Fruit fly (Drosophila melanogaster) whole organism, embryonic: ENCODE data around the gene beta4GalT7.

ENCODE experiments used
- Ada2b ChIP-seq: fragments of 200-800 bp; sonication (Bioruptor generic); IDR thresholded peaks from 2 replicates; pipeline ENCODE4 v1.3.6; 2022; ENCODE audit warnings: missing biosample characterization, missing genetic modification characterization
- CG10147 ChIP-seq: fragments of 200-800 bp; sonication (Bioruptor generic); optimal IDR thresholded peaks from 2 replicates; lab custom pipeline; 2019; ENCODE audit warnings: missing biosample characterization, mild to moderate bottlenecking, missing genetic modification characterization, moderate library complexity
- CG10366 ChIP-seq: fragments of 200-800 bp; sonication (Bioruptor generic); IDR thresholded peaks from 2 replicates; pipeline ENCODE4 v1.3.6; 2022; ENCODE audit warnings: missing biosample characterization, missing genetic modification characterization
- CG10431 ChIP-seq: fragments of 200-800 bp; sonication (Bioruptor generic); optimal IDR thresholded peaks from 3 replicates; lab custom pipeline; 2018; ENCODE audit warnings: missing biosample characterization, mild to moderate bottlenecking, missing genetic modification characterization
- CG10959 ChIP-seq: fragments of 200-800 bp; sonication (Bioruptor generic); IDR thresholded peaks from 2 replicates; pipeline ENCODE4 v1.3.6; 2022; ENCODE audit warnings: missing biosample characterization, missing genetic modification characterization
- CG11398 ChIP-seq: fragments of 200-800 bp; sonication (Bioruptor generic); optimal IDR thresholded peaks from 2 replicates; lab custom pipeline; 2016; ENCODE audit warnings: missing biosample characterization, missing genetic modification characterization
- CG13287 ChIP-seq: fragments of 200-800 bp; sonication (Bioruptor generic); IDR thresholded peaks from 2 replicates; pipeline ENCODE4 v1.3.6; 2022; ENCODE audit warnings: missing biosample characterization, missing genetic modification characterization; ENCODE audit not compliant: partially characterized antibody
- CG17328 ChIP-seq: fragments of 200-800 bp; sonication (Bioruptor generic); IDR thresholded peaks from 2 replicates; pipeline ENCODE4 v1.3.6; 2022; ENCODE audit warnings: missing biosample characterization, missing genetic modification characterization
- CG2199 ChIP-seq: fragments of 200-800 bp; sonication (Bioruptor generic); IDR thresholded peaks from 3 replicates; pipeline ENCODE4 v1.3.6; 2022; ENCODE audit warnings: missing biosample characterization, missing genetic modification characterization
- CG2712 ChIP-seq: fragments of 200-800 bp; optimal IDR thresholded peaks from 3 replicates; lab custom pipeline; 2019; ENCODE audit warnings: missing biosample characterization, mild to moderate bottlenecking, missing genetic modification characterization, moderate library complexity
- CG31441 ChIP-seq: fragments of 200-800 bp; sonication (Bioruptor generic); IDR thresholded peaks from 2 replicates; pipeline ENCODE4 v1.3.6; 2022; ENCODE audit warnings: missing biosample characterization, missing genetic modification characterization
- CG42726 ChIP-seq: fragments of 200-800 bp; sonication (Bioruptor generic); IDR thresholded peaks from 2 replicates; pipeline ENCODE4 v1.3.6; 2022; ENCODE audit warnings: missing biosample characterization, missing genetic modification characterization; ENCODE audit not compliant: partially characterized antibody
- CG5953 ChIP-seq: fragments of 200-800 bp; sonication (Bioruptor generic); IDR thresholded peaks from 2 replicates; pipeline ENCODE4 v1.3.6; 2022; ENCODE audit warnings: missing biosample characterization, missing genetic modification characterization
- CG8089 ChIP-seq: fragments of 200-800 bp; sonication (Bioruptor generic); optimal IDR thresholded peaks from 3 replicates; lab custom pipeline; 2016; ENCODE audit warnings: missing biosample characterization, missing genetic modification characterization
- CG8290 ChIP-seq, 3 experiments: fragments of 200-800 bp; sonication (Bioruptor generic); optimal IDR thresholded peaks; 2 replicates each; lab custom pipeline; 2016 to 2019; ENCODE audit warnings: missing biosample characterization in 3 of 3, missing genetic modification characterization in 3 of 3, mild to moderate bottlenecking in 2 of 3, moderate library complexity in 1 of 3
- CG8478 ChIP-seq: fragments of >200 bp; optimal IDR thresholded peaks from 2 replicates; lab custom pipeline; 2018
- CG8924 ChIP-seq: fragments of 200-800 bp; optimal IDR thresholded peaks from 3 replicates; lab custom pipeline; 2019; ENCODE audit warnings: missing biosample characterization, mild to moderate bottlenecking, missing genetic modification characterization, moderate library complexity
- CrebB ChIP-seq: fragments of 200-800 bp; sonication (Bioruptor generic); optimal IDR thresholded peaks from 3 replicates; lab custom pipeline; 2018; ENCODE audit warnings: missing biosample characterization, mild to moderate bottlenecking, missing genetic modification characterization
- Dip3 ChIP-seq: fragments of 200-800 bp; sonication (Bioruptor generic); optimal IDR thresholded peaks from 3 replicates; lab custom pipeline; 2016; ENCODE audit warnings: missing biosample characterization, missing genetic modification characterization
- Dp ChIP-seq: fragments of 200-800 bp; sonication (Bioruptor generic); optimal IDR thresholded peaks from 2 replicates; lab custom pipeline; 2018; ENCODE audit warnings: missing biosample characterization, mild to moderate bottlenecking, missing genetic modification characterization, moderate library complexity
- Dref ChIP-seq: fragments of 200-800 bp; sonication (Bioruptor generic); IDR thresholded peaks from 2 replicates; pipeline ENCODE4 v1.3.6; 2022; ENCODE audit warnings: missing biosample characterization, missing genetic modification characterization
- Fer3 ChIP-seq: fragments of 200-800 bp; sonication (Bioruptor generic); optimal IDR thresholded peaks from 2 replicates; lab custom pipeline; 2018; ENCODE audit warnings: missing biosample characterization, mild to moderate bottlenecking, missing genetic modification characterization, moderate library complexity
- HHEX ChIP-seq: fragments of 200-800 bp; sonication (Bioruptor generic); optimal IDR thresholded peaks from 3 replicates; lab custom pipeline; 2017; ENCODE audit warnings: missing biosample characterization, mild to moderate bottlenecking, missing genetic modification characterization, missing genetic modification reagents
- Hmr ChIP-seq: fragments of 200-800 bp; sonication (Bioruptor generic); optimal IDR thresholded peaks from 3 replicates; lab custom pipeline; 2017; ENCODE audit warnings: mild to moderate bottlenecking, missing biosample characterization, missing genetic modification reagents, missing genetic modification characterization
- Neu2 ChIP-seq: fragments of 200-800 bp; sonication (Bioruptor generic); optimal IDR thresholded peaks from 3 replicates; lab custom pipeline; 2016; ENCODE audit warnings: missing biosample characterization, missing genetic modification characterization, borderline replicate concordance
- TFAM ChIP-seq: fragments of 200-800 bp; sonication (Bioruptor generic); optimal IDR thresholded peaks from 2 replicates; lab custom pipeline; 2017; ENCODE audit warnings: missing biosample characterization, missing genetic modification characterization, inconsistent platforms
- Xbp1 ChIP-seq: fragments of 200-800 bp; sonication (Bioruptor generic); optimal IDR thresholded peaks from 3 replicates; lab custom pipeline; 2016; ENCODE audit warnings: missing biosample characterization, mild to moderate bottlenecking, missing genetic modification characterization
- aop ChIP-seq: fragments of 200-800 bp; sonication (Bioruptor generic); IDR thresholded peaks from 2 replicates; pipeline ENCODE4 v1.3.6; 2022; ENCODE audit warnings: missing biosample characterization, missing genetic modification characterization
- ara ChIP-seq: fragments of 200-800 bp; sonication (Bioruptor generic); IDR thresholded peaks from 2 replicates; pipeline ENCODE4 v1.3.6; 2022; ENCODE audit warnings: missing biosample characterization, missing genetic modification characterization
- bbx ChIP-seq: fragments of 200-800 bp; sonication (Bioruptor generic); IDR thresholded peaks from 2 replicates; pipeline ENCODE4 v1.3.6; 2022; ENCODE audit warnings: missing biosample characterization, missing genetic modification characterization; ENCODE audit not compliant: partially characterized antibody
- bcd ChIP-seq: fragments of 200-800 bp; sonication (Bioruptor generic); optimal IDR thresholded peaks from 2 replicates; lab custom pipeline; 2017; ENCODE audit warnings: missing biosample characterization, mild to moderate bottlenecking, missing genetic modification characterization
- cato ChIP-seq: fragments of 200-800 bp; sonication (Bioruptor generic); optimal IDR thresholded peaks from 2 replicates; lab custom pipeline; 2016; ENCODE audit warnings: missing biosample characterization, missing genetic modification characterization, borderline replicate concordance
- croc ChIP-seq: fragments of 200-800 bp; sonication (Bioruptor generic); conservative IDR thresholded peaks from 3 replicates; pipeline ENCODE4 v1.3.6; 2022; ENCODE audit warnings: missing biosample characterization, missing genetic modification characterization
- crp ChIP-seq, 2 experiments: fragments of 200-800 bp; sonication (Bioruptor generic); optimal IDR thresholded peaks; 2 replicates in 1 of 2; 3 replicates in 1 of 2; lab custom pipeline; 2017; ENCODE audit warnings: missing biosample characterization in 2 of 2, missing genetic modification characterization in 2 of 2, mild to moderate bottlenecking in 1 of 2, moderate library complexity in 1 of 2
- dimm ChIP-seq: fragments of 200-800 bp; sonication (Bioruptor generic); IDR thresholded peaks from 2 replicates; pipeline ENCODE4 v1.3.6; 2022; ENCODE audit warnings: missing biosample characterization, missing genetic modification characterization
- disco-r ChIP-seq: fragments of 200-800 bp; sonication (Bioruptor generic); optimal IDR thresholded peaks from 2 replicates; lab custom pipeline; 2016; ENCODE audit warnings: missing biosample characterization, missing genetic modification characterization
- en ChIP-seq: fragments of 200-800 bp; sonication (Bioruptor generic); optimal IDR thresholded peaks from 2 replicates; lab custom pipeline; 2016; ENCODE audit warnings: missing biosample characterization, missing genetic modification characterization
- ewg ChIP-seq: fragments of 200-800 bp; sonication (Bioruptor generic); optimal IDR thresholded peaks from 3 replicates; lab custom pipeline; 2017; ENCODE audit warnings: mild to moderate bottlenecking, missing biosample characterization, missing genetic modification reagents, missing genetic modification characterization
- eyg ChIP-seq: fragments of 200-800 bp; sonication (Bioruptor generic); optimal IDR thresholded peaks from 3 replicates; lab custom pipeline; 2016; ENCODE audit warnings: missing biosample characterization, missing genetic modification characterization
- gcm ChIP-seq: fragments of 200-800 bp; sonication (Bioruptor generic); optimal IDR thresholded peaks from 2 replicates; lab custom pipeline; 2019; ENCODE audit warnings: missing biosample characterization, mild to moderate bottlenecking, missing genetic modification characterization, moderate library complexity
- gro ChIP-seq: fragments of 200-800 bp; sonication (Bioruptor generic); optimal IDR thresholded peaks from 2 replicates; lab custom pipeline; 2016; ENCODE audit warnings: missing biosample characterization, missing genetic modification characterization
- gsb-n ChIP-seq: fragments of 200-800 bp; sonication (Bioruptor generic); optimal IDR thresholded peaks from 3 replicates; lab custom pipeline; 2018; ENCODE audit warnings: missing biosample characterization, mild to moderate bottlenecking, missing genetic modification characterization
- gt ChIP-seq: fragments of 200-800 bp; sonication (Bioruptor generic); IDR thresholded peaks from 2 replicates; pipeline ENCODE4 v1.3.6; 2022; ENCODE audit warnings: missing biosample characterization, missing genetic modification characterization
- ind ChIP-seq: fragments of 200-800 bp; sonication (Bioruptor generic); optimal IDR thresholded peaks from 3 replicates; lab custom pipeline; 2016; ENCODE audit warnings: missing biosample characterization, missing genetic modification characterization
- klu ChIP-seq: fragments of 200-800 bp; sonication (Bioruptor generic); IDR thresholded peaks from 2 replicates; pipeline ENCODE4 v1.3.6; 2022; ENCODE audit warnings: missing biosample characterization, missing genetic modification characterization
- lmd ChIP-seq: fragments of 200-800 bp; sonication (Bioruptor generic); IDR thresholded peaks from 2 replicates; pipeline ENCODE4 v1.3.6; 2022; ENCODE audit warnings: missing biosample characterization, missing genetic modification characterization
- mam ChIP-seq: fragments of 200-800 bp; sonication (Bioruptor generic); optimal IDR thresholded peaks from 3 replicates; lab custom pipeline; 2016; ENCODE audit warnings: missing biosample characterization, missing genetic modification characterization
- sr ChIP-seq: fragments of 200-800 bp; sonication (Bioruptor generic); IDR thresholded peaks from 3 replicates; pipeline ENCODE4 v1.3.6; 2022; ENCODE audit warnings: missing biosample characterization, missing genetic modification characterization
- unc-4 ChIP-seq: fragments of 200-800 bp; sonication (Bioruptor generic); IDR thresholded peaks from 2 replicates; pipeline ENCODE4 v1.3.6; 2022; ENCODE audit warnings: missing biosample characterization, missing genetic modification characterization; ENCODE audit not compliant: partially characterized antibody
- wek ChIP-seq: fragments of 200-800 bp; sonication (Bioruptor generic); optimal IDR thresholded peaks from 3 replicates; lab custom pipeline; 2018; ENCODE audit warnings: missing biosample characterization, mild to moderate bottlenecking, missing genetic modification characterization, moderate library complexity
- yki ChIP-seq: fragments of >200 bp; optimal IDR thresholded peaks from 3 replicates; lab custom pipeline; 2018
- zfh1 ChIP-seq: fragments of 200-800 bp; sonication (Bioruptor generic); IDR thresholded peaks from 3 replicates; pipeline ENCODE4 v1.3.6; 2022; ENCODE audit warnings: missing biosample characterization, missing genetic modification characterization

beta4GalT7 gene

DNA sequence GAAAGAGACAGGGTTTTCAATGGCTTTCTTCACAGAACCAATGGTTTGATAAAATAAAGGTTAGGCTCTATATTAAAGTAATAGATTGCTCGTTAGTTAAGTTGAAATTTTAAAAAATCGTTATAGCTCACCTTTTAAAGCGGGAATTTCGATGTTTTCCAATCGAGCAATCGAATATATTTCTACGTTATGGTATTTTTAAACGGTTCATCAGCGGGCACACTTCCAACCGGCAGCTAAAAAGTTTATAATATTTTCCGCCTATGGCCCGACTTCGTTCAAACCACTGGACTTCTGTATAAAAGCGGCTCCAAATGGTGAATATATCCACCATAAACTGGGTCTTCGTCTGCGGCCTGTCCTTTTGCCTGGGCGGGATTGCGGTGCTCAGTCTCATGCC, at the start of gene beta4GalT7:
TSS of gene beta4GalT7 (plus strand) at position 201 of the 400 bp plus-strand sequence.
- no peak for TF ChIP-seq ewg (GFP tag; lab: Kevin White, UChicago)
- no peak for TF ChIP-seq aop (GFP tag; lab: Robert Waterston, UW)
- TF ChIP-seq TFAM (GFP tag; lab: Kevin White, UChicago), result no peak
- no peak for TF ChIP-seq eyg (GFP tag; lab: Kevin White, UChicago)
- no peak for TF ChIP-seq gsb-n (tag; lab: Kevin White, UChicago)
- TF ChIP-seq CG2199 (GFP tag; lab: Robert Waterston, UW), result no peak
- TF ChIP-seq CG8478 (lab: Kevin White, UChicago), result no peak
- no peak for TF ChIP-seq CG8290 (GFP tag; optimal IDR thresholded peaks at IDR 0.05; lab: Kevin White, UChicago)
- TF ChIP-seq CG8290 (tag; optimal IDR thresholded peaks at IDR 0.05; lab: Kevin White, UChicago), result no peak
- TF ChIP-seq CG31441, result no peak
- TF ChIP-seq bbx, result no peak
- no peak for TF ChIP-seq disco-r (GFP tag; lab: Kevin White, UChicago)
- no peak for TF ChIP-seq CG17328 (GFP tag; lab: Robert Waterston, UW)
- no peak for TF ChIP-seq gro
- TF ChIP-seq Fer3, result no peak
- no peak for TF ChIP-seq Xbp1
- no peak for TF ChIP-seq lmd (GFP tag; lab: Robert Waterston, UW)
- no peak for TF ChIP-seq CG11398 (GFP tag; lab: Kevin White, UChicago)
- TF ChIP-seq yki (lab: Kevin White, UChicago), result no peak
- no peak for TF ChIP-seq CrebB (tag; lab: Kevin White, UChicago)
- no peak for TF ChIP-seq en (GFP tag; lab: Kevin White, UChicago)
- TF ChIP-seq Dip3, result no peak
- TF ChIP-seq cato (GFP tag; lab: Kevin White, UChicago), result no peak
- no peak for TF ChIP-seq gt (GFP tag; lab: Robert Waterston, UW)
- no peak for TF ChIP-seq CG8924
- no peak for TF ChIP-seq unc-4 (GFP tag; lab: Robert Waterston, UW)
- TF ChIP-seq CG13287 (GFP tag; lab: Robert Waterston, UW), result peak; percentile 46; the same call in 1 of the 2 replicates
- no peak for TF ChIP-seq CG10431
- no peak for TF ChIP-seq mam
- no peak for TF ChIP-seq ara (GFP tag; lab: Robert Waterston, UW)
- no peak for TF ChIP-seq sr (GFP tag; lab: Robert Waterston, UW)
- no peak for TF ChIP-seq CG5953 (GFP tag; lab: Robert Waterston, UW)
- TF ChIP-seq CG10366 (GFP tag; lab: Robert Waterston, UW), result no peak
- TF ChIP-seq CG2712 (tag; lab: Kevin White, UChicago), result no peak
- TF ChIP-seq ind (GFP tag; lab: Kevin White, UChicago), result no peak
- peak; percentile 84 for TF ChIP-seq Dp (GFP tag; lab: Kevin White, UChicago)
- TF ChIP-seq gcm (GFP tag; lab: Kevin White, UChicago), result no peak
- TF ChIP-seq Ada2b (GFP tag; lab: Robert Waterston, UW), result no peak
- TF ChIP-seq dimm (GFP tag; lab: Robert Waterston, UW), result no peak
- no peak for TF ChIP-seq CG8089 (GFP tag; lab: Kevin White, UChicago)
- TF ChIP-seq HHEX (GFP tag; lab: Kevin White, UChicago), result no peak
- no peak for TF ChIP-seq zfh1 (GFP tag; lab: Robert Waterston, UW)
- TF ChIP-seq Hmr (GFP tag; lab: Kevin White, UChicago), result no peak
- TF ChIP-seq crp (GFP tag; optimal IDR thresholded peaks at IDR 0.05; lab: Kevin White, UChicago), result no peak
- no peak for TF ChIP-seq klu
- no peak for TF ChIP-seq Neu2 (GFP tag; lab: Kevin White, UChicago)
- TF ChIP-seq CG10959, result no peak
- peak; percentile 70 for TF ChIP-seq Dref (GFP tag; lab: Robert Waterston, UW)
- no peak for TF ChIP-seq wek
- no peak for TF ChIP-seq bcd (GFP tag; lab: Kevin White, UChicago)
- TF ChIP-seq CG10147, result no peak
- no peak for TF ChIP-seq CG42726 (GFP tag; lab: Robert Waterston, UW)
- TF ChIP-seq croc (GFP tag; lab: Robert Waterston, UW), result no peak
